Worm (Caenorhabditis elegans): Measurements from ENCODE around the gene bmk-1.

- TF ChIP-seq med-1 (GFP tag; optimal IDR thresholded peaks at IDR 0.05; ENCODE audit: insufficient read depth) (no peak), ztf-23 (GFP tag; IDR thresholded peaks at IDR 0.05) (no peak), flt-1 (GFP tag; IDR thresholded peaks at IDR 0.05) (no peak), ztf-29 (GFP tag; IDR thresholded peaks at IDR 0.05) (no peak)
These were observed 22.2 kb upstream of the bmk-1 start, which contains the start of gene clec-55 for ce11 chrV:14478979-14479378.
